Worm (Caenorhabditis elegans) whole organism, early embryonic: ENCODE measurements around the gene toca-2.

ENCODE experiments used
- B0310.2 ChIP-seq: sonication (generic microtip); optimal IDR thresholded peaks from 2 replicates; lab custom pipeline; 2016; ENCODE audit warnings: mild to moderate bottlenecking, missing genetic modification characterization, missing compliant biosample characterization
- F13C5.2 ChIP-seq: sonication (generic microtip); optimal IDR thresholded peaks from 2 replicates; lab custom pipeline; 2017; ENCODE audit warnings: mild to moderate bottlenecking, missing genetic modification characterization, inconsistent platforms, missing compliant biosample characterization
- aly-1 ChIP-seq: sonication (generic microtip); optimal IDR thresholded peaks from 2 replicates; lab custom pipeline; 2016; ENCODE audit warnings: missing genetic modification characterization, missing compliant biosample characterization
- ama-1 ChIP-seq: fragments of 150-350 bp; optimal IDR thresholded peaks from 2 replicates; lab custom pipeline; 2014
- ceh-13 ChIP-seq: fragments of 200-800 bp; sonication (Bioruptor generic); optimal IDR thresholded peaks from 2 replicates; lab custom pipeline; 2018; ENCODE audit warnings: mild to moderate bottlenecking, missing genetic modification characterization, missing compliant biosample characterization
- ceh-36 ChIP-seq: sonication (generic microtip); optimal IDR thresholded peaks from 2 replicates; lab custom pipeline; 2016; ENCODE audit warnings: missing genetic modification characterization, inconsistent platforms, missing compliant biosample characterization
- ets-7 ChIP-seq: sonication (generic microtip); optimal IDR thresholded peaks from 2 replicates; lab custom pipeline; 2016; ENCODE audit warnings: missing genotype, missing genetic modification characterization, missing compliant biosample characterization
- flt-1 ChIP-seq: fragments of 200-800 bp; sonication (Bioruptor generic); IDR thresholded peaks from 2 replicates; pipeline ENCODE4 v1.3.6; 2022; ENCODE audit warnings: missing genetic modification characterization, missing compliant biosample characterization
- hmbx-1 ChIP-seq: sonication (generic microtip); optimal IDR thresholded peaks from 2 replicates; lab custom pipeline; 2016; ENCODE audit warnings: mild to moderate bottlenecking, missing genetic modification characterization, missing compliant biosample characterization
- hnd-1 ChIP-seq: sonication (generic microtip); optimal IDR thresholded peaks from 2 replicates; lab custom pipeline; 2016; ENCODE audit warnings: missing genetic modification characterization, missing compliant biosample characterization
- pes-1 ChIP-seq: fragments of 200-800 bp; sonication (Bioruptor generic); IDR thresholded peaks from 2 replicates; pipeline ENCODE4 v1.3.6; 2022; ENCODE audit warnings: missing genetic modification reagents, missing genetic modification characterization, missing compliant biosample characterization
- scrt-1 ChIP-seq: fragments of 200-800 bp; sonication (Bioruptor generic); IDR thresholded peaks from 2 replicates; pipeline ENCODE4 v1.3.6; 2022; ENCODE audit warnings: missing genetic modification characterization, missing compliant biosample characterization
- tbx-11 ChIP-seq: fragments of 200-800 bp; sonication (Bioruptor generic); IDR thresholded peaks from 2 replicates; pipeline ENCODE4 v1.3.6; 2022; ENCODE audit warnings: missing genetic modification characterization, missing compliant biosample characterization
- tbx-37 ChIP-seq: fragments of 200-800 bp; sonication (Bioruptor generic); conservative IDR thresholded peaks from 2 replicates; pipeline ENCODE4 v1.3.6; 2022; ENCODE audit warnings: missing genetic modification reagents, missing genetic modification characterization, missing compliant biosample characterization

DNA sequence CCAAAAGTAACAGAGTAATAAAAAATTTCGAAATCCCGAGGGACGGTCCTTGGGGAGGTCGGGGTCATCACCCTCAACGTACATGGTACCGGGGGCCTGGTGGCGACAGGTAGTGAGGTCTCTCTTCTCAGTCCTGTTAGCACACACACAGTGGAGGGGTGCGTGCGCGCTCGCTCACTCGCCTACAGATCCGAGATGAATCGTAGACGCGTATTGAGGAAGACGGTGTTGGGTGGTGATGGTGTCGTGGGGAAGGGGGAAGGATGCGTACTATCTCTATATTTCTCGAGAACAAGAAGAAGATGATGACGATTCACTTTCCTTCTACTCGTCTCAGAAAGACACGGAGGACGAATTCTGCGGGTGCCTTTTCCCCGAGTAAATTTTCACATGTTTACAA, 41.9 kb upstream of the toca-2 start:
- TF ChIP-seq tbx-11 (GFP tag; lab: Robert Waterston, UW) = no peak
- no peak for TF ChIP-seq ama-1 (lab: Kevin White, UChicago)
- TF ChIP-seq F13C5.2 (tag; lab: Kevin White, UChicago) = no peak
- TF ChIP-seq ets-7 = no peak
- no peak for TF ChIP-seq ceh-36 (tag; lab: Kevin White, UChicago)
- TF ChIP-seq hnd-1 = no peak
- TF ChIP-seq tbx-37 (GFP tag; lab: Robert Waterston, UW) = no peak
- 0 out of 2 replicates have a peak, but pooled peaks have one; percentile 46 for TF ChIP-seq scrt-1 (GFP tag; lab: Robert Waterston, UW)
- TF ChIP-seq aly-1 (tag; lab: Kevin White, UChicago) = no peak
- TF ChIP-seq flt-1 (GFP tag; lab: Robert Waterston, UW) = peak; percentile 26; the same call in 1 of the 2 replicates
- TF ChIP-seq ceh-13 (GFP tag; lab: Kevin White, UChicago) = no peak
- TF ChIP-seq pes-1 (GFP tag; lab: Robert Waterston, UW) = no peak
- TF ChIP-seq hmbx-1 (tag; lab: Kevin White, UChicago) = no peak
- TF ChIP-seq B0310.2 = no peak
